Worm (Caenorhabditis elegans) whole organism, young adult: ENCODE measurements around the gene vab-9.

ENCODE experiments used
- C17E4.6 ChIP-seq: fragments of 200-800 bp; sonication (Bioruptor generic); IDR thresholded peaks from 2 replicates; pipeline ENCODE4 v1.3.6; 2022; ENCODE audit warnings: missing genetic modification reagents, missing genetic modification characterization, missing compliant biosample characterization
- F10E7.11 ChIP-seq: sonication (generic microtip); optimal IDR thresholded peaks from 2 replicates; lab custom pipeline; 2017; ENCODE audit warnings: mild to moderate bottlenecking, missing genetic modification characterization, moderate library complexity, missing compliant biosample characterization
- F33H1.4 ChIP-seq: fragments of 200-800 bp; sonication (Bioruptor generic); IDR thresholded peaks from 2 replicates; pipeline ENCODE4 v1.3.6; 2022; ENCODE audit warnings: missing genetic modification reagents, missing genetic modification characterization, missing compliant biosample characterization
- F39B2.1 ChIP-seq: fragments of 200-800 bp; sonication (Bioruptor generic); IDR thresholded peaks from 2 replicates; pipeline ENCODE4 v1.3.6; 2022; ENCODE audit warnings: missing genetic modification reagents, missing genetic modification characterization, missing compliant biosample characterization
- F55B11.4 ChIP-seq: sonication (generic microtip); optimal IDR thresholded peaks from 2 replicates; lab custom pipeline; 2016; ENCODE audit warnings: missing compliant biosample characterization, missing genetic modification characterization, borderline replicate concordance; ENCODE audit not compliant: insufficient read depth
- K12H6.12 ChIP-seq: fragments of 200-800 bp; sonication (Bioruptor generic); optimal IDR thresholded peaks from 2 replicates; lab custom pipeline; 2018; ENCODE audit warnings: mild to moderate bottlenecking, missing genetic modification characterization, missing compliant biosample characterization
- ZK185.1 ChIP-seq: sonication (generic microtip); optimal IDR thresholded peaks from 2 replicates; lab custom pipeline; 2016; ENCODE audit warnings: mild to moderate bottlenecking, missing genetic modification characterization, missing compliant biosample characterization; ENCODE audit not compliant: poor library complexity, severe bottlenecking
- akir-1 ChIP-seq: fragments of 200-800 bp; sonication (Bioruptor generic); optimal IDR thresholded peaks from 2 replicates; lab custom pipeline; 2018; ENCODE audit warnings: mild to moderate bottlenecking, missing genetic modification characterization, moderate library complexity, missing compliant biosample characterization
- ama-1 ChIP-seq, 3 experiments: fragments of 150-350 bp in 1 of 3; sonication (generic microtip) in 2 of 3; optimal IDR thresholded peaks; 2 replicates each; lab custom pipeline; 2014 to 2018; ENCODE audit warnings: missing biosample characterization in 2 of 3, missing genetic modification characterization in 2 of 3, missing genetic modification reagents in 2 of 3
- bed-1 ChIP-seq: fragments of 200-800 bp; sonication (Bioruptor generic); IDR thresholded peaks from 2 replicates; pipeline ENCODE4 v1.3.6; 2022; ENCODE audit warnings: missing genetic modification reagents, missing genetic modification characterization, missing compliant biosample characterization
- ccch-3 ChIP-seq: fragments of 200-800 bp; sonication (Bioruptor generic); optimal IDR thresholded peaks from 2 replicates; lab custom pipeline; 2018; ENCODE audit warnings: mild to moderate bottlenecking, missing genetic modification characterization, missing compliant biosample characterization
- cebp-1 ChIP-seq, 2 experiments: fragments of 200-800 bp in 1 of 2; sonication (Bioruptor generic) in 1 of 2; sonication (generic microtip) in 1 of 2; IDR thresholded peaks in 1 of 2; optimal IDR thresholded peaks in 1 of 2; 2 replicates each; pipeline versions ENCODE4 v1.3.6 to Lab custom; 2017 to 2022; ENCODE audit warnings: missing compliant biosample characterization in 2 of 2, missing genetic modification characterization in 2 of 2, mild to moderate bottlenecking in 1 of 2, missing genetic modification reagents in 1 of 2, moderate library complexity in 1 of 2
- ceh-100 ChIP-seq: fragments of 200-800 bp; sonication (Bioruptor generic); IDR thresholded peaks from 2 replicates; pipeline ENCODE4 v1.3.6; 2022; ENCODE audit warnings: missing genetic modification reagents, missing genetic modification characterization, missing compliant biosample characterization
- dox-1 ChIP-seq: fragments of 200-800 bp; sonication (Bioruptor generic); IDR thresholded peaks from 2 replicates; pipeline ENCODE4 v1.3.6; 2022; ENCODE audit warnings: missing genetic modification reagents, missing genetic modification characterization, missing compliant biosample characterization
- him-1 ChIP-seq: sonication (generic microtip); optimal IDR thresholded peaks from 2 replicates; lab custom pipeline; 2016; ENCODE audit warnings: missing genotype, missing genetic modification reagents, missing genetic modification characterization, missing compliant biosample characterization
- lin-35 ChIP-seq, 3 experiments: fragments of 150-350 bp in 2 of 3; sonication (generic microtip) in 1 of 3; optimal IDR thresholded peaks; 2 replicates each; lab custom pipeline; 2014 to 2018; ENCODE audit warnings: missing biosample characterization in 3 of 3, missing genetic modification characterization in 3 of 3, missing genetic modification reagents in 3 of 3
- lsl-1 ChIP-seq: fragments of 200-800 bp; sonication (Bioruptor generic); optimal IDR thresholded peaks from 2 replicates; lab custom pipeline; 2018; ENCODE audit warnings: mild to moderate bottlenecking, missing genetic modification characterization, moderate library complexity, missing compliant biosample characterization
- mes-4 ChIP-seq: sonication (generic microtip); optimal IDR thresholded peaks from 2 replicates; lab custom pipeline; 2016; ENCODE audit warnings: missing genotype, missing genetic modification characterization, missing compliant biosample characterization
- nfya-2 ChIP-seq: fragments of 200-800 bp; sonication (Bioruptor generic); IDR thresholded peaks from 2 replicates; pipeline ENCODE4 v1.3.6; 2022; ENCODE audit warnings: missing genetic modification reagents, missing genetic modification characterization, missing compliant biosample characterization
- pbrm-1 ChIP-seq: fragments of 200-800 bp; sonication (Bioruptor generic); IDR thresholded peaks from 2 replicates; pipeline ENCODE4 v1.3.6; 2022; ENCODE audit warnings: missing genetic modification reagents, missing genetic modification characterization, missing compliant biosample characterization
- pha-4 ChIP-seq: fragments of 150-350 bp; sonication (generic microtip); optimal IDR thresholded peaks from 2 replicates; lab custom pipeline; 2014; ENCODE audit warnings: missing biosample characterization, missing genetic modification reagents, missing genetic modification characterization
- repo-1 ChIP-seq: sonication (generic microtip); optimal IDR thresholded peaks from 2 replicates; lab custom pipeline; 2017; ENCODE audit warnings: mild to moderate bottlenecking, missing genetic modification characterization, missing compliant biosample characterization
- sdz-38 ChIP-seq: sonication (generic microtip); optimal IDR thresholded peaks from 2 replicates; lab custom pipeline; 2016; ENCODE audit warnings: missing genotype, missing genetic modification characterization, missing compliant biosample characterization
- sea-2 ChIP-seq: fragments of 200-800 bp; sonication (Bioruptor generic); IDR thresholded peaks from 2 replicates; pipeline ENCODE4 v1.3.6; 2022; ENCODE audit warnings: missing genetic modification characterization, missing compliant biosample characterization
- snpc-1.1 ChIP-seq: sonication (generic microtip); optimal IDR thresholded peaks from 2 replicates; lab custom pipeline; 2017; ENCODE audit warnings: missing genetic modification characterization, mild to moderate bottlenecking, missing compliant biosample characterization, antibody characterized with exemption, moderate library complexity, missing genotype, missing genetic modification reagents; ENCODE audit not compliant: insufficient read depth
- somi-1 ChIP-seq: fragments of 200-800 bp; sonication (Bioruptor generic); optimal IDR thresholded peaks from 2 replicates; lab custom pipeline; 2018; ENCODE audit warnings: mild to moderate bottlenecking, missing genetic modification characterization, missing compliant biosample characterization
- tlf-1 ChIP-seq: fragments of 200-800 bp; sonication (Bioruptor generic); optimal IDR thresholded peaks from 2 replicates; lab custom pipeline; 2018; ENCODE audit warnings: mild to moderate bottlenecking, missing genetic modification characterization, missing compliant biosample characterization
- unc-130 ChIP-seq: sonication (generic microtip); optimal IDR thresholded peaks from 2 replicates; lab custom pipeline; 2016; ENCODE audit warnings: missing genetic modification reagents, missing genetic modification characterization, missing compliant biosample characterization
- unc-62 ChIP-seq: fragments of 150-350 bp; optimal IDR thresholded peaks from 2 replicates; lab custom pipeline; 2014; ENCODE audit warnings: missing biosample characterization, missing genetic modification reagents, missing genetic modification characterization
- zfh-2 ChIP-seq: fragments of 200-800 bp; sonication (Bioruptor generic); conservative IDR thresholded peaks from 2 replicates; pipeline ENCODE4 v1.3.6; 2022; ENCODE audit warnings: missing genetic modification reagents, missing genetic modification characterization, missing compliant biosample characterization
- ztf-3 ChIP-seq: fragments of 200-800 bp; sonication (Bioruptor generic); optimal IDR thresholded peaks from 2 replicates; lab custom pipeline; 2018; ENCODE audit warnings: mild to moderate bottlenecking, missing genetic modification characterization, missing compliant biosample characterization

Gene vab-9

ce11 chrII:8593840-8594625, 43.5 kb downstream of the vab-9 start, which contains the start of gene aptf-3:
aptf-3 (plus strand) TSS chrII:8594190.
- TF ChIP-seq F33H1.4 (GFP tag; lab: Robert Waterston, UW) (peak; percentile 69), C17E4.6 (no peak), lsl-1 (peak; percentile 71)
- TF ChIP-seq, all 124 proteins: peak for 2

- no peak for TF ChIP-seq ama-1 (optimal IDR thresholded peaks at IDR 0.05; lab: Kevin White, UChicago)
- TF ChIP-seq ama-1 (GFP tag; optimal IDR thresholded peaks at IDR 0.05; lab: Kevin White, UChicago), result no peak
- no peak for TF ChIP-seq lin-35 (GFP tag; optimal IDR thresholded peaks at IDR 0.05; lab: Kevin White, UChicago)
- TF ChIP-seq repo-1 (tag; lab: Kevin White, UChicago), result no peak
- no peak for TF ChIP-seq snpc-1.1 (tag; lab: Kevin White, UChicago)
- no peak for TF ChIP-seq him-1
- TF ChIP-seq pha-4 (tag; lab: Kevin White, UChicago), result no peak
- no peak for TF ChIP-seq cebp-1 (GFP tag; IDR thresholded peaks at IDR 0.05; lab: Robert Waterston, UW)
- no peak for TF ChIP-seq cebp-1 (tag; optimal IDR thresholded peaks at IDR 0.05; lab: Kevin White, UChicago)
- no peak for TF ChIP-seq unc-130 (GFP tag; lab: Kevin White, UChicago)
- TF ChIP-seq ztf-3 (GFP tag; lab: Kevin White, UChicago), result no peak
- TF ChIP-seq tlf-1 (GFP tag; lab: Kevin White, UChicago), result no peak
- TF ChIP-seq ceh-100 (GFP tag; lab: Robert Waterston, UW), result no peak
- no peak for TF ChIP-seq F33H1.4 (GFP tag; lab: Robert Waterston, UW)
- TF ChIP-seq bed-1, result no peak
- TF ChIP-seq F39B2.1, result no peak
These were observed 46.8 kb downstream of the vab-9 start, which contains the start of gene aptf-4 for ce11 chrII:8590684-8591083. aptf-4 (plus strand) TSS chrII:8590984.

ce11 chrII:8589227-8589626, 48.3 kb downstream of the vab-9 start:
- TF ChIP-seq ccch-3 (GFP tag; lab: Kevin White, UChicago) (no peak), F10E7.11 (tag; lab: Kevin White, UChicago) (no peak), mes-4 (tag; lab: Kevin White, UChicago) (no peak), sdz-38 (tag; lab: Kevin White, UChicago) (no peak), zfh-2 (GFP tag; lab: Robert Waterston, UW) (no peak), nfya-2 (GFP tag; lab: Robert Waterston, UW) (no peak), ZK185.1 (no peak), somi-1 (no peak)

- TF ChIP-seq dox-1 (GFP tag; lab: Robert Waterston, UW) (no peak), akir-1 (GFP tag; lab: Kevin White, UChicago) (no peak), ceh-100 (GFP tag; lab: Robert Waterston, UW) (no peak), sea-2 (no peak), F55B11.4 (no peak), K12H6.12 (tag; lab: Kevin White, UChicago) (no peak), unc-62 (GFP tag; lab: Kevin White, UChicago) (no peak), pbrm-1 (no peak), ccch-3 (GFP tag; lab: Kevin White, UChicago) (no peak), C17E4.6 (no peak), tlf-1 (GFP tag; lab: Kevin White, UChicago) (no peak)
- TF ChIP-seq, all 124 proteins: peak for 0
These were observed 49.1 kb downstream of the vab-9 start for ce11 chrII:8588442-8588841.
